Worm (Caenorhabditis elegans): ENCODE results near the gene C03B1.4.

C03B1.4 gene

ce11 chrX:6333998-6334397, 30.3 kb upstream of the C03B1.4 start, which contains the start of gene col-171:
col-171 (plus strand) TSS chrX:6334298.
- TF ChIP-seq lim-6 (tag; optimal IDR thresholded peaks at IDR 0.05): no peak
- TF ChIP-seq unc-3 (GFP tag; conservative IDR thresholded peaks at IDR 0.05): no peak
- no peak for TF ChIP-seq unc-3 (tag; optimal IDR thresholded peaks at IDR 0.05)
- no peak for TF ChIP-seq ref-2 (tag; optimal IDR thresholded peaks at IDR 0.05)
- no peak for TF ChIP-seq syd-9 (tag; optimal IDR thresholded peaks at IDR 0.05)
- TF ChIP-seq elt-2 (tag; optimal IDR thresholded peaks at IDR 0.05): no peak
- TF ChIP-seq ceh-22 (tag; optimal IDR thresholded peaks at IDR 0.05): no peak
- no peak for TF ChIP-seq fkh-6 (tag; optimal IDR thresholded peaks at IDR 0.05)
- TF ChIP-seq ceh-18 (tag; optimal IDR thresholded peaks at IDR 0.05): no peak
- TF ChIP-seq hlh-13 (GFP tag; optimal IDR thresholded peaks at IDR 0.05): no peak
- TF ChIP-seq mec-3 (tag; optimal IDR thresholded peaks at IDR 0.05; ENCODE audit: borderline replicate concordance): no peak
- no peak for TF ChIP-seq Y22D7AL.16 (tag; optimal IDR thresholded peaks at IDR 0.05)
- TF ChIP-seq ceh-48 (tag; optimal IDR thresholded peaks at IDR 0.05): no peak
- TF ChIP-seq ceh-30 (tag; optimal IDR thresholded peaks at IDR 0.05): no peak
- TF ChIP-seq pat-9 (tag; optimal IDR thresholded peaks at IDR 0.05): no peak
- TF ChIP-seq fax-1 (tag; optimal IDR thresholded peaks at IDR 0.05): no peak
- TF ChIP-seq hlh-6 (tag; optimal IDR thresholded peaks at IDR 0.05): no peak
- no peak for TF ChIP-seq pha-4 (tag; optimal IDR thresholded peaks at IDR 0.05)
- TF ChIP-seq F13H6.1 (tag; optimal IDR thresholded peaks at IDR 0.05): no peak
- no peak for TF ChIP-seq ceh-19 (GFP tag; optimal IDR thresholded peaks at IDR 0.05)
- no peak for TF ChIP-seq madf-2 (tag; optimal IDR thresholded peaks at IDR 0.05)

ce11 chrX:6334602-6335001, 29.7 kb upstream of the C03B1.4 start:
- no peak for TF ChIP-seq T23F11.4 (GFP tag; optimal IDR thresholded peaks at IDR 0.05)

- TF ChIP-seq ceh-45 (GFP tag; IDR thresholded peaks at IDR 0.05) (no peak), fkh-10 (GFP tag; optimal IDR thresholded peaks at IDR 0.05) (no peak), hlh-15 (tag; optimal IDR thresholded peaks at IDR 0.05) (no peak), npax-4 (tag; optimal IDR thresholded peaks at IDR 0.05) (no peak), pha-4 (tag; optimal IDR thresholded peaks at IDR 0.05) (no peak), lin-11 (tag; optimal IDR thresholded peaks at IDR 0.05) (no peak), C38D4.7 (GFP tag; optimal IDR thresholded peaks at IDR 0.05) (no peak), ceh-6 (GFP tag; optimal IDR thresholded peaks at IDR 0.05) (no peak), ztf-16 (tag; optimal IDR thresholded peaks at IDR 0.05) (no peak), ahr-1 (tag; optimal IDR thresholded peaks at IDR 0.05) (no peak), fax-1 (tag; optimal IDR thresholded peaks at IDR 0.05) (no peak), pha-2 (tag; optimal IDR thresholded peaks at IDR 0.05) (no peak), pax-1 (tag; optimal IDR thresholded peaks at IDR 0.05) (no peak), sdc-2 (tag; optimal IDR thresholded peaks at IDR 0.05) (no peak), ttx-3 (tag; optimal IDR thresholded peaks at IDR 0.05) (no peak), ceh-24 (tag; optimal IDR thresholded peaks at IDR 0.05) (no peak), ceh-9 (tag; optimal IDR thresholded peaks at IDR 0.05) (no peak)
Measured at ce11 chrX:6337338-6337737, 27.0 kb upstream of the C03B1.4 start.

ce11 chrX:6337951-6338350, 26.3 kb upstream of the C03B1.4 start, which contains the start of gene C03B1.13:
C03B1.13 (minus strand) TSS chrX:6338051.
- no peak for TF ChIP-seq mec-3 (tag; optimal IDR thresholded peaks at IDR 0.05; ENCODE audit: borderline replicate concordance)
- TF ChIP-seq ttx-3 (tag; optimal IDR thresholded peaks at IDR 0.05): no peak
- TF ChIP-seq K09A11.1 (tag; optimal IDR thresholded peaks at IDR 0.05; ENCODE audit: insufficient read depth): no peak
- TF ChIP-seq F13H6.1 (tag; optimal IDR thresholded peaks at IDR 0.05): no peak
- TF ChIP-seq ets-4 (tag; optimal IDR thresholded peaks at IDR 0.05): no peak
- no peak for TF ChIP-seq elt-2 (tag; optimal IDR thresholded peaks at IDR 0.05)
- no peak for TF ChIP-seq npax-4 (tag; optimal IDR thresholded peaks at IDR 0.05)
- TF ChIP-seq odd-2 (tag; optimal IDR thresholded peaks at IDR 0.05): no peak
- TF ChIP-seq ceh-31 (tag; optimal IDR thresholded peaks at IDR 0.05): no peak
- TF ChIP-seq nhr-232 (tag; optimal IDR thresholded peaks at IDR 0.05): no peak
- no peak for TF ChIP-seq fkh-6 (tag; optimal IDR thresholded peaks at IDR 0.05)
- no peak for TF ChIP-seq pax-1 (tag; optimal IDR thresholded peaks at IDR 0.05)
- TF ChIP-seq sox-2 (GFP tag; IDR thresholded peaks at IDR 0.05): no peak
- TF ChIP-seq hlh-30 (tag; optimal IDR thresholded peaks at IDR 0.05; ENCODE audit: insufficient read depth): no peak
- no peak for TF ChIP-seq Y22D7AL.16 (tag; optimal IDR thresholded peaks at IDR 0.05)
- TF ChIP-seq unc-86 (tag; optimal IDR thresholded peaks at IDR 0.05): no peak
- no peak for TF ChIP-seq ceh-18 (tag; optimal IDR thresholded peaks at IDR 0.05)
- no peak for TF ChIP-seq fkh-10 (GFP tag; optimal IDR thresholded peaks at IDR 0.05)
